Fruit fly (Drosophila melanogaster): Measurements from ENCODE around the gene Acp1.

Gene Acp1

dm6 chr2L:7692583-7693080 lies 48.7 kb downstream of the Acp1 start, which contains the start of the genes CG7025 and CG43235:
TSS of gene CG7025 (minus strand) at chr2L:7692683.
TSS of gene CG43235 (plus strand) at chr2L:7693030.
- TF ChIP-seq CG15710 (tag; optimal IDR thresholded peaks at IDR 0.05) (no peak), D1 (tag; optimal IDR thresholded peaks at IDR 0.05) (no peak), CG34367 (tag; optimal IDR thresholded peaks at IDR 0.05) (no peak), CG9948 (tag; optimal IDR thresholded peaks at IDR 0.05) (no peak), Pif1A (GFP tag; optimal IDR thresholded peaks at IDR 0.05) (no peak), fd96Ca (GFP tag; IDR thresholded peaks at IDR 0.05) (no peak), CG17806 (tag; optimal IDR thresholded peaks at IDR 0.05) (no peak), CG8301 (tag; optimal IDR thresholded peaks at IDR 0.05) (no peak), CG4496 (GFP tag; IDR thresholded peaks at IDR 0.05) (no peak), EcR (GFP tag; optimal IDR thresholded peaks at IDR 0.05) (no peak), CG14655 (GFP tag; optimal IDR thresholded peaks at IDR 0.05) (no peak)

- no peak for TF ChIP-seq gl (tag; optimal IDR thresholded peaks at IDR 0.05)
- no peak for TF ChIP-seq CG13204 (GFP tag; optimal IDR thresholded peaks at IDR 0.05)
- TF ChIP-seq Snoo (tag; optimal IDR thresholded peaks at IDR 0.05): no peak
- no peak for TF ChIP-seq CG8301 (tag; optimal IDR thresholded peaks at IDR 0.05)
- TF ChIP-seq CG4496 (GFP tag; IDR thresholded peaks at IDR 0.05): no peak
- TF ChIP-seq rn (GFP tag; IDR thresholded peaks at IDR 0.05): no peak
- no peak for TF ChIP-seq CG32121 (GFP tag; IDR thresholded peaks at IDR 0.05)
- no peak for TF ChIP-seq CG14655 (GFP tag; optimal IDR thresholded peaks at IDR 0.05)
- TF ChIP-seq CG10348 (GFP tag; IDR thresholded peaks at IDR 0.05): no peak
- no peak for TF ChIP-seq CG34367 (tag; optimal IDR thresholded peaks at IDR 0.05)
- TF ChIP-seq CG15710 (tag; optimal IDR thresholded peaks at IDR 0.05): no peak
- TF ChIP-seq EcR (GFP tag; optimal IDR thresholded peaks at IDR 0.05): no peak
- TF ChIP-seq CG8159 (tag; optimal IDR thresholded peaks at IDR 0.05): no peak
- TF ChIP-seq CG9948 (tag; optimal IDR thresholded peaks at IDR 0.05): no peak
- no peak for TF ChIP-seq CG12605 (GFP tag; IDR thresholded peaks at IDR 0.05)
- no peak for TF ChIP-seq D1 (tag; optimal IDR thresholded peaks at IDR 0.05)
- no peak for TF ChIP-seq CG17806 (tag; optimal IDR thresholded peaks at IDR 0.05)
- no peak for TF ChIP-seq fd96Ca (GFP tag; IDR thresholded peaks at IDR 0.05)
- no peak for TF ChIP-seq Pif1B (GFP tag; optimal IDR thresholded peaks at IDR 0.05)
Observed at dm6 chr2L:7690961-7691360, 50.4 kb downstream of the Acp1 start, which contains the start of gene CG18585. TSS of gene CG18585 (minus strand) at chr2L:7691061.

Measured in whole organism, pupa.